Worm (Caenorhabditis elegans) whole organism, early embryonic: ENCODE results near the gene T10G3.1.

Experiments
- B0310.2 ChIP-seq: sonication (generic microtip); optimal IDR thresholded peaks from 2 replicates; lab custom pipeline; 2016; ENCODE audit warnings: mild to moderate bottlenecking, missing genetic modification characterization, missing compliant biosample characterization
- ama-1 ChIP-seq: fragments of 150-350 bp; optimal IDR thresholded peaks from 2 replicates; lab custom pipeline; 2014
- ceh-13 ChIP-seq: fragments of 200-800 bp; sonication (Bioruptor generic); optimal IDR thresholded peaks from 2 replicates; lab custom pipeline; 2018; ENCODE audit warnings: mild to moderate bottlenecking, missing genetic modification characterization, missing compliant biosample characterization
- ceh-36 ChIP-seq: sonication (generic microtip); optimal IDR thresholded peaks from 2 replicates; lab custom pipeline; 2016; ENCODE audit warnings: missing genetic modification characterization, inconsistent platforms, missing compliant biosample characterization
- flt-1 ChIP-seq: fragments of 200-800 bp; sonication (Bioruptor generic); IDR thresholded peaks from 2 replicates; pipeline ENCODE4 v1.3.6; 2022; ENCODE audit warnings: missing genetic modification characterization, missing compliant biosample characterization
- hmg-4 ChIP-seq: fragments of 200-800 bp; sonication (Bioruptor generic); optimal IDR thresholded peaks from 2 replicates; lab custom pipeline; 2018; ENCODE audit warnings: mild to moderate bottlenecking, missing genetic modification characterization, missing compliant biosample characterization
- hnd-1 ChIP-seq: sonication (generic microtip); optimal IDR thresholded peaks from 2 replicates; lab custom pipeline; 2016; ENCODE audit warnings: missing genetic modification characterization, missing compliant biosample characterization
- pes-1 ChIP-seq: fragments of 200-800 bp; sonication (Bioruptor generic); IDR thresholded peaks from 2 replicates; pipeline ENCODE4 v1.3.6; 2022; ENCODE audit warnings: missing genetic modification reagents, missing genetic modification characterization, missing compliant biosample characterization
- scrt-1 ChIP-seq: fragments of 200-800 bp; sonication (Bioruptor generic); IDR thresholded peaks from 2 replicates; pipeline ENCODE4 v1.3.6; 2022; ENCODE audit warnings: missing genetic modification characterization, missing compliant biosample characterization
- sea-1 ChIP-seq: fragments of 200-800 bp; sonication (Bioruptor generic); conservative IDR thresholded peaks from 2 replicates; pipeline ENCODE4 v1.3.6; 2022; ENCODE audit warnings: missing genetic modification characterization, missing compliant biosample characterization
- tra-4 ChIP-seq: sonication (generic microtip); optimal IDR thresholded peaks from 2 replicates; lab custom pipeline; 2017; ENCODE audit warnings: missing genetic modification characterization, missing compliant biosample characterization

ce11 chrV:13455448-13455847 is 18.0 kb downstream of the T10G3.1 start, which contains the start of gene lurp-3:
- TF ChIP-seq ama-1 (lab: Kevin White, UChicago) (no peak), hmg-4 (GFP tag; lab: Kevin White, UChicago) (no peak), scrt-1 (no peak), ceh-13 (GFP tag; lab: Kevin White, UChicago) (no peak), ceh-36 (no peak), tra-4 (tag; lab: Kevin White, UChicago) (no peak), B0310.2 (tag; lab: Kevin White, UChicago) (no peak), flt-1 (no peak), hnd-1 (no peak), sea-1 (GFP tag; lab: Robert Waterston, UW) (no peak), pes-1 (GFP tag; lab: Robert Waterston, UW) (no peak)
